Fruit fly (Drosophila melanogaster) whole organism: ENCODE results near the gene fabp.

Experiments used
- CG8478 ChIP-seq: fragments of >200 bp; optimal IDR thresholded peaks from 2 replicates; lab custom pipeline; 2018; ENCODE audit warnings: inconsistent platforms
- Dll ChIP-seq: fragments of >200 bp; optimal IDR thresholded peaks from 2 replicates; lab custom pipeline; 2017
- EcR ChIP-seq, 2 experiments: fragments of >200 bp; optimal IDR thresholded peaks; 2 replicates each; lab custom pipeline; 2017; ENCODE audit warnings: missing biosample characterization in 2 of 2, missing genetic modification characterization in 2 of 2, missing genetic modification reagents in 2 of 2
- pan ChIP-seq: fragments of >200 bp; optimal IDR thresholded peaks from 2 replicates; lab custom pipeline; 2017
- psq ChIP-seq: fragments of >200 bp; optimal IDR thresholded peaks from 2 replicates; lab custom pipeline; 2017
- usp ChIP-seq: fragments of >200 bp; optimal IDR thresholded peaks from 2 replicates; lab custom pipeline; 2017; ENCODE audit warnings: missing biosample characterization, missing genetic modification characterization, mixed read lengths

Gene fabp

DNA sequence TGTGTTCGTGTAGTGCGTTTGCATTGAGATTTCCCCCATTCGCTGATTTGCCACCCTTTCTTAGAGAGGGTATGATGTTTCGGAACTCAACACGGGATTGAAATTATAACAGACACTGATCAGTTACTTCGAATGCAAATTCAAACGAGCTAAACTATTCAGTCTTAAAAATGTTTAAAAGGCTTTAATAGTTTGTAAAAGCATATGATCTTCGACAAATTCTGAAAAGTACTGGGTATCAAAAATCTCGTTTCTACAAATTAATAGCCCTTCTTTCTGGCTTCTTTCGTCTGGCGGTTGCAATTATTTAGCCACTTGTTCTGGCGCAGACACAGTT is 15.4 kb upstream of the fabp start:
- TF ChIP-seq pan (lab: Kevin White, UChicago) (peak; percentile 35), usp (no peak)

DNA sequence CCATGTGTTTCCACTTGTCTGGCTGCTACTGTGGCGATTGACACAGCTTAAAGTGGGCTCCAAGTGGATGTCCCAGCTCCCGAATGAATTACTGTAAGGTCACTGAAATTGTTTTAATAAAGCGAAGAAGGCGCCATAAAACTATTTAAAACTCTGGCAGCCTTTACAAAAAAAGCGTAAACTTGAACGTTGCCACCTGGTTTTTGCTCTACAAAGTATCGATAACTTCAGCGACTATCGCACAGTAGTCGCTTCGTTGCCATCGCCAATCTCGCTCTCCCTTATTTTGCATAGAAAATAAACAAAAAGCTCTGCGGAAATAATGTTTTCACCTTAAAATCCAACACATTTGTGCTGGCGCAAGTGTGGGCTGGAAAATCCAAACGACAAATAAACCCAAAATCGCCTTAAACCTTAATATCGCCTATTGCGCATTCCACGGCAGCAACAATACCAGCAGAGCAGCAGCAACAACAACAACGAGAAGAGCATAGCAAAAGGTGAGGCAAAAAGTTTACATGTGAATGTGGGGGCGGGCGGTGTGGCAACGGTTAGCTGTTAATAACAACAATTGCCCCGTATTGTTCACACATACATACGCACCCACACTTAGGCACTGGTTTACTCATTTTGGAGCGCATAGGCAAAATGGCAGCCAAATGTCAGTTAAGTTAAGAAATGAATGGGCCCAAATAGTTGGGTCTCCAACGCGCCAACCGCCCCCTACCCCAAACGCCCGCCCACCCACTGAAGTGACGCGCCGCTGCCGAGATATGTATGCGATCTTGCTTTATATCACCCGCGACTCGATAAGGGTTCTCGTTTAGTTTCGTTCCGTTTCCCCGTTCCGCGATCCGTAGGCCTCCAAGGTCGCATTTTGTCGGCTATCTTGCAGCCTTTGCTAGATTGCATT is 14.7 kb upstream of the fabp start, which contains the start of gene wkd:
Gene wkd, plus strand, starts transcription at position 237 of the 913 bp plus-strand sequence.
- TF ChIP-seq CG8478 (lab: Kevin White, UChicago) (no peak), psq (no peak), EcR (GFP tag; optimal IDR thresholded peaks at IDR 0.05; lab: Kevin White, UChicago) (no peak), pan (lab: Kevin White, UChicago) (no peak)

- TF ChIP-seq usp (no peak), EcR (GFP tag; optimal IDR thresholded peaks at IDR 0.05; lab: Kevin White, UChicago) (no peak), pan (lab: Kevin White, UChicago) (no peak), Dll (lab: Kevin White, UChicago) (no peak), psq (no peak), CG8478 (lab: Kevin White, UChicago) (no peak)
Measured at dm6 chr3R:11578645-11579044, 11.8 kb upstream of the fabp start, which contains the start of the genes CG6790 and CG5342. TSS of gene CG6790 (minus strand) at chr3R:11578745. TSS of gene CG5342 (plus strand) at chr3R:11578826.

dm6 chr3R:11571408-11571807 is 4.6 kb upstream of the fabp start:
- TF ChIP-seq usp = no peak
- TF ChIP-seq Dll (lab: Kevin White, UChicago) = no peak
- no peak for TF ChIP-seq psq
- TF ChIP-seq pan (lab: Kevin White, UChicago) = no peak
- TF ChIP-seq CG8478 (lab: Kevin White, UChicago) = no peak

- TF ChIP-seq usp = no peak
- no peak for TF ChIP-seq Dll (lab: Kevin White, UChicago)
- no peak for TF ChIP-seq CG8478 (lab: Kevin White, UChicago)
- no peak for TF ChIP-seq EcR (GFP tag; optimal IDR thresholded peaks at IDR 0.05; lab: Kevin White, UChicago)
- TF ChIP-seq pan (lab: Kevin White, UChicago) = no peak
- TF ChIP-seq psq = no peak
Measured at dm6 chr3R:11569993-11570392, 3.1 kb upstream of the fabp start.

DNA sequence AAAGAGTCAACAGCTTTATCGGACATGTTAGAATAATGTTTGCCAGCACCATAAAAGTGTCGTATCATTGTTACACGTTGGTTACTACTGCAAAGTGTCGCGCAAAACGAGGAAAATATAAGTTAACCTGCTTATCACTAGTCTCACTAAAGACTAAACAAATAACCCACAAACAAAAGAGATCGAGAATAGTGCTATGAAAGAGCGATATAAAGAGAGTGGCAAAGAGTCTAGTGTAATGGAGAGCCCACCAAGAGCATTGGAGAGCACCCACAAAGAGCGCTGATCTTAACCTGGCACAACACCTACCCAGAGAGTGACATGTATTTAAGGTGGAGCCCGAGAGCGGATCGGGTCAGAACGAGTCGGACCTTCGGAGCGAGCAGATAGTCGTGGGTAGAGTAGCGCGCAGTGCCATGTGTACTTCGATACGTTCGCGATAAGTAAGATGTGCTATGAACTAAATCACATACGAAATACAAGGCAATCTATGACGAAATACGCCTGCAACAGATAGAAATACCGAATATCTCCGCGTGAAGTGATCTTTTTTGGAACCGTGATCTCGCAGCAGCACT is 2.1 kb upstream of the fabp start, which contains the start of gene Mrp4:
Gene Mrp4, plus strand, starts transcription at position 378 of the 578 bp plus-strand sequence.
- TF ChIP-seq Dll (lab: Kevin White, UChicago) (no peak), EcR (GFP tag; optimal IDR thresholded peaks at IDR 0.05; lab: Kevin White, UChicago) (no peak), pan (lab: Kevin White, UChicago) (no peak), psq (no peak), CG8478 (lab: Kevin White, UChicago) (no peak), usp (no peak)

- no peak for TF ChIP-seq usp
- TF ChIP-seq pan (lab: Kevin White, UChicago) = no peak
- TF ChIP-seq Dll (lab: Kevin White, UChicago) = no peak
- TF ChIP-seq CG8478 (lab: Kevin White, UChicago) = no peak
- TF ChIP-seq EcR (GFP tag; optimal IDR thresholded peaks at IDR 0.05; lab: Kevin White, UChicago) = no peak
- TF ChIP-seq psq = no peak
Measured at dm6 chr3R:11564792-11565402, 2.0 kb downstream of the fabp start.

DNA sequence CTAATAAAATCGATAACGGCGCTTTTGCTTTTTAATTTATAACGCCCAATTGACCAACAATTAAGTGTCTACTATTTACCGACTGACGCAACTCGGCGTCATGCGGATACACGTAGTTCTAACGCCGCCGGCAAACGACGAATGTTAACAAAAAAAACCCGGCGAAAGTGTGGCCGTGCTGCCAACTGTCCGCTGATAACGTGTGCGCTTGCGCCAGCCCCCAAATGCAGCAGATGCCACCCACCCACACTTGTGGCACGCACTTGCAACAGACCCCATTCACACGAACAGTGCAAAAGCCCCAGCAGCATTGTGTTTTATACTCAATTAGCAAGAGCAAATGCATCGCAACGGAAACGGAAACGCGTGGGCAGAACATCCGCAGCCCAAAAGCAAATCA is 3.7 kb downstream of the fabp start:
- TF ChIP-seq Dll (lab: Kevin White, UChicago) (no peak), usp (no peak), EcR (GFP tag; optimal IDR thresholded peaks at IDR 0.05; lab: Kevin White, UChicago) (no peak), pan (lab: Kevin White, UChicago) (no peak), CG8478 (lab: Kevin White, UChicago) (no peak), psq (no peak)

DNA sequence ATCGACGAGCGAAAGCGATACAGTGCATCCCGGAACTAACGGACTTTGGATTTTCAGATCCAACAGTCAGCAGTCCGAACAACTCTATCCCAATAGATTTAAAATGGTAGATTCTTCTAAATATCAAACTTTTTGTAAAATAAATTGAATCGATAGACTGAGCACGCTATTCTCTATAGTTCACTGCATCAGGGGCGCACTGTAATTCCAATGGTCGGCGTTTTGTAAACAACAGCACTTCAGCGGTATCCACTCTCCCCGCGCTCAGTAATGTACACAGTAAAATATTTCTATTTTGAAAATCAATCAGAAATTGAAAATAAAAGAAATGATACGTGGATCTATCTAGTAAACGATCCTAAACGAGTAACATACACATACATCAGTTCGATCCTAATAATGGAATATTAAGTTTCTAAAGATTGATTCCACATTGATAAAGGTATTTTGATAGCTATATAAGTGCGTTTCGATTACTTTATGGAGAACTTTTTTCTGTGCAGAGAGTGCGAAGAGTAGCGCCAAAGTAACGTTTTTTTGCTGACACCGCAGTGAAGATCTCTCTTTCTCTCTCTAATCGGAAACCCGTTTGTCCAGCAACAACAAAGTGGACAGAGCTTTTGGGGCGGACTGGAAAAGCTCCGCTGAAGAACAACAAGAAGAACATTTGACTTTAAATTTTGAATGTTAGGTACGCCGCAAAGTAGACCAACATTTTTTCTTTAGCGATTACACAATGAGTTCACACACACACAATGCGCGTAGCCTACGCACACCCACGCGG is 4.3 kb downstream of the fabp start:
- TF ChIP-seq usp = no peak
- TF ChIP-seq CG8478 (lab: Kevin White, UChicago) = peak; percentile 15
- no peak for TF ChIP-seq Dll (lab: Kevin White, UChicago)

DNA sequence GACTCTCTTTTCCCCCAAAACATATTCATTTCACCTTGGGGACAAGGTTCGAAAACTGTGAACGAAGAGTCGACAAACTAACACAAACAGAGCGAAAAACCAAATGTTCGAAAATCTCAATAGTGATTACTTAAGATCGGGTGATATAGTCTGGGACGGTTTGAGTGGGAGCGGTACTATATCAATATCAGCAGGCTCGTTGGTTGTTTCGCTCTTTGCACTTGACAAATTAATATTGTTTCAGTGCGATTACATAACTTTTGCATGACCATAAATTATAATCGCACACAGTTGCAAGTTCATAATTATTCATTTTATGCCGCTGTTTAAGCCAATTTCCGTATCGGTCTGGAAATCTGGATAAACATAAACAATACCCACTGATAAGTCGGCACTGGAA is 5.2 kb downstream of the fabp start:
- TF ChIP-seq EcR (GFP tag; optimal IDR thresholded peaks at IDR 0.05; lab: Kevin White, UChicago) (no peak), pan (lab: Kevin White, UChicago) (no peak), psq (no peak), Dll (lab: Kevin White, UChicago) (no peak), CG8478 (lab: Kevin White, UChicago) (no peak)

dm6 chr3R:11557492-11557965 is 9.3 kb downstream of the fabp start, which contains the start of gene CG10898:
TSS of gene CG10898 (plus strand) at chr3R:11557776.
- TF ChIP-seq CG8478 (lab: Kevin White, UChicago) = no peak
- TF ChIP-seq pan (lab: Kevin White, UChicago) = no peak
- no peak for TF ChIP-seq EcR (GFP tag; optimal IDR thresholded peaks at IDR 0.05; lab: Kevin White, UChicago)
- no peak for TF ChIP-seq psq
- TF ChIP-seq Dll (lab: Kevin White, UChicago) = no peak
- TF ChIP-seq usp = no peak
